Worm (Caenorhabditis elegans): ENCODE measurements around the gene nhr-233.

Gene nhr-233

ce11 chrV:16591992-16592798, 21.6 kb upstream of the nhr-233 start, which contains the start of gene srh-269 (continued):
- peak; percentile 71 for TF ChIP-seq syd-9 (tag; optimal IDR thresholded peaks at IDR 0.05)
- peak; percentile 73 for TF ChIP-seq elt-2 (tag; optimal IDR thresholded peaks at IDR 0.05)
- TF ChIP-seq ceh-34 (tag; optimal IDR thresholded peaks at IDR 0.05): peak; percentile 68
- TF ChIP-seq elt-4 (tag; optimal IDR thresholded peaks at IDR 0.05): no peak
- peak; percentile 62 for TF ChIP-seq dve-1 (tag; optimal IDR thresholded peaks at IDR 0.05)
- TF ChIP-seq lin-11 (tag; optimal IDR thresholded peaks at IDR 0.05): peak; percentile 58
- TF ChIP-seq unc-86 (tag; optimal IDR thresholded peaks at IDR 0.05): peak; percentile 33
- TF ChIP-seq pha-4 (tag; optimal IDR thresholded peaks at IDR 0.05): no peak
- peak; percentile 23 for TF ChIP-seq lim-6 (tag; optimal IDR thresholded peaks at IDR 0.05)
- peak; percentile 45 for TF ChIP-seq F13H6.1 (tag; optimal IDR thresholded peaks at IDR 0.05)
- no peak for TF ChIP-seq pros-1 (tag; optimal IDR thresholded peaks at IDR 0.05)
- no peak for TF ChIP-seq ceh-45 (GFP tag; IDR thresholded peaks at IDR 0.05)
- peak; percentile 31 for TF ChIP-seq pqm-1 (tag; optimal IDR thresholded peaks at IDR 0.05)
- no peak for TF ChIP-seq mec-3 (tag; optimal IDR thresholded peaks at IDR 0.05; ENCODE audit: borderline replicate concordance)
- no peak for TF ChIP-seq odd-2 (tag; optimal IDR thresholded peaks at IDR 0.05)
- TF ChIP-seq che-1 (tag; optimal IDR thresholded peaks at IDR 0.05): peak; percentile 79
- TF ChIP-seq nhr-232 (tag; optimal IDR thresholded peaks at IDR 0.05): peak; percentile 53
- TF ChIP-seq sox-2 (GFP tag; IDR thresholded peaks at IDR 0.05): no peak
- TF ChIP-seq ceh-19 (GFP tag; optimal IDR thresholded peaks at IDR 0.05): peak; percentile 79
- peak; percentile 11 for TF ChIP-seq ahr-1 (tag; optimal IDR thresholded peaks at IDR 0.05)
- no peak for TF ChIP-seq nhr-11 (tag; optimal IDR thresholded peaks at IDR 0.05)
- TF ChIP-seq pag-3 (tag; optimal IDR thresholded peaks at IDR 0.05; ENCODE audit: borderline replicate concordance): no peak
- TF ChIP-seq hlh-15 (tag; optimal IDR thresholded peaks at IDR 0.05): peak; percentile 49
- TF ChIP-seq tbx-7 (tag; optimal IDR thresholded peaks at IDR 0.05): no peak
- peak; percentile 1 for TF ChIP-seq zip-5 (tag; optimal IDR thresholded peaks at IDR 0.05)
- peak; percentile 50 for TF ChIP-seq K02D7.2 (tag; optimal IDR thresholded peaks at IDR 0.05)
- no peak for TF ChIP-seq hlh-30 (tag; optimal IDR thresholded peaks at IDR 0.05; ENCODE audit: insufficient read depth)
- peak; percentile 74 for TF ChIP-seq rnt-1 (tag; optimal IDR thresholded peaks at IDR 0.05)
- TF ChIP-seq ama-1 (optimal IDR thresholded peaks at IDR 0.05): no peak
- TF ChIP-seq gmeb-2 (tag; optimal IDR thresholded peaks at IDR 0.05): peak; percentile 71
- TF ChIP-seq unc-3 (GFP tag; conservative IDR thresholded peaks at IDR 0.05): no peak
- peak; percentile 32 for TF ChIP-seq unc-3 (tag; optimal IDR thresholded peaks at IDR 0.05)
- TF ChIP-seq T23F11.4 (GFP tag; optimal IDR thresholded peaks at IDR 0.05): no peak

DNA sequence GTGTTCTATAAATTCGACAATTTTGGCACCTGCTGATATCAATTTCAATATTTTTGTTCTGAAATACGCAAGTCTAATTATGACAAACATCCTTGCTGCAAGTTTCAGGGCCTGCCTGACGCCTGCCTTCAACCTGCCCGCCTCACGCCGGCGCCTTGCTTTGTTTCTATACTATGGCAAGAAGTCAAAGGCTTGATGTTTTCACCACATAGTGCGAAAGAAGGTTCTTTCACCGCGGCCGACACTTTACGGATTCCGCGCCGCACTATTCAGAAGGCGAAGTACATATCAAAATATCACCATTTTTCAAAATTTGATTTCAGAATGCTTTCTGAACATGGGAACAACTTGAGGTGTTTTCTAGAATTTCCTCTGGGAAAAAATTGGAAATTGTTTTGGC, 18.9 kb upstream of the nhr-233 start:
- TF ChIP-seq hlh-30 (tag; optimal IDR thresholded peaks at IDR 0.05; ENCODE audit: insufficient read depth) (no peak), sox-2 (GFP tag; IDR thresholded peaks at IDR 0.05) (no peak), ref-2 (tag; optimal IDR thresholded peaks at IDR 0.05) (no peak)

- TF ChIP-seq sox-2 (GFP tag; IDR thresholded peaks at IDR 0.05) (no peak), pros-1 (tag; optimal IDR thresholded peaks at IDR 0.05) (no peak), pat-9 (tag; optimal IDR thresholded peaks at IDR 0.05) (no peak), unc-42 (tag; optimal IDR thresholded peaks at IDR 0.05) (no peak), fkh-10 (GFP tag; optimal IDR thresholded peaks at IDR 0.05) (no peak), ztf-16 (tag; optimal IDR thresholded peaks at IDR 0.05) (no peak), ceh-45 (GFP tag; IDR thresholded peaks at IDR 0.05) (no peak), F13H6.1 (tag; optimal IDR thresholded peaks at IDR 0.05) (no peak), odd-2 (tag; optimal IDR thresholded peaks at IDR 0.05) (no peak), ceh-2 (tag; optimal IDR thresholded peaks at IDR 0.05) (no peak)
These were observed 17.8 kb upstream of the nhr-233 start, which contains the start of gene srw-73 for ce11 chrV:16588428-16588827. Gene srw-73, minus strand, starts transcription at chrV:16588528.
